Worm (Caenorhabditis elegans) whole organism, early embryonic: Measurements from ENCODE around the gene B0303.4.

Experiments used
- ama-1 ChIP-seq: fragments of 150-350 bp; optimal IDR thresholded peaks from 2 replicates; lab custom pipeline; 2014
- ceh-36 ChIP-seq: sonication (generic microtip); optimal IDR thresholded peaks from 2 replicates; lab custom pipeline; 2016; ENCODE audit warnings: missing genetic modification characterization, inconsistent platforms, missing compliant biosample characterization
- hmbx-1 ChIP-seq: sonication (generic microtip); optimal IDR thresholded peaks from 2 replicates; lab custom pipeline; 2016; ENCODE audit warnings: mild to moderate bottlenecking, missing genetic modification characterization, missing compliant biosample characterization
- hmg-4 ChIP-seq: fragments of 200-800 bp; sonication (Bioruptor generic); optimal IDR thresholded peaks from 2 replicates; lab custom pipeline; 2018; ENCODE audit warnings: mild to moderate bottlenecking, missing genetic modification characterization, missing compliant biosample characterization
- pes-1 ChIP-seq: fragments of 200-800 bp; sonication (Bioruptor generic); IDR thresholded peaks from 2 replicates; pipeline ENCODE4 v1.3.6; 2022; ENCODE audit warnings: missing genetic modification reagents, missing genetic modification characterization, missing compliant biosample characterization
- scrt-1 ChIP-seq: fragments of 200-800 bp; sonication (Bioruptor generic); IDR thresholded peaks from 2 replicates; pipeline ENCODE4 v1.3.6; 2022; ENCODE audit warnings: missing genetic modification characterization, missing compliant biosample characterization
- sea-1 ChIP-seq: fragments of 200-800 bp; sonication (Bioruptor generic); conservative IDR thresholded peaks from 2 replicates; pipeline ENCODE4 v1.3.6; 2022; ENCODE audit warnings: missing genetic modification characterization, missing compliant biosample characterization
- tbx-37 ChIP-seq: fragments of 200-800 bp; sonication (Bioruptor generic); conservative IDR thresholded peaks from 2 replicates; pipeline ENCODE4 v1.3.6; 2022; ENCODE audit warnings: missing genetic modification reagents, missing genetic modification characterization, missing compliant biosample characterization
- tra-4 ChIP-seq: sonication (generic microtip); optimal IDR thresholded peaks from 2 replicates; lab custom pipeline; 2017; ENCODE audit warnings: missing genetic modification characterization, missing compliant biosample characterization

ce11 chrIII:8742584-8742983 lies 52.9 kb downstream of the B0303.4 start:
- TF ChIP-seq hmg-4 (GFP tag; lab: Kevin White, UChicago): no peak
- TF ChIP-seq ama-1 (lab: Kevin White, UChicago): no peak
- TF ChIP-seq sea-1: no peak
- no peak for TF ChIP-seq ceh-36 (tag; lab: Kevin White, UChicago)
- TF ChIP-seq tra-4: no peak
- no peak for TF ChIP-seq pes-1 (GFP tag; lab: Robert Waterston, UW)
- no peak for TF ChIP-seq scrt-1
- no peak for TF ChIP-seq hmbx-1
- no peak for TF ChIP-seq tbx-37
